Worm (Caenorhabditis elegans): ENCODE data around the gene ZK1290.11.
A peak's percentile ranks its signal among the peaks of the same experiment; 100 is the strongest.

Gene ZK1290.11

ce11 chrII:7557981-7558380, 3.4 kb downstream of the ZK1290.11 start (continued):
- TF ChIP-seq dmd-8 (GFP tag; IDR thresholded peaks at IDR 0.05) (no peak), ceh-20 (GFP tag; IDR thresholded peaks at IDR 0.05) (no peak), attf-4 (tag; optimal IDR thresholded peaks at IDR 0.05) (no peak), F44E2.7 (GFP tag; IDR thresholded peaks at IDR 0.05) (no peak), tra-1 (GFP tag; IDR thresholded peaks at IDR 0.05) (no peak), unc-130 (GFP tag; optimal IDR thresholded peaks at IDR 0.05) (no peak), mep-1 (tag; optimal IDR thresholded peaks at IDR 0.05) (no peak), ceh-32 (tag; optimal IDR thresholded peaks at IDR 0.05; ENCODE audit: poor library complexity) (no peak), hlh-11 (tag; optimal IDR thresholded peaks at IDR 0.05) (peak; percentile 66), ztf-11 (tag; optimal IDR thresholded peaks at IDR 0.05) (no peak), ZK337.2 (GFP tag; IDR thresholded peaks at IDR 0.05) (no peak), duxl-1 (tag; optimal IDR thresholded peaks at IDR 0.05; ENCODE audit: poor library complexity) (no peak), daf-12 (tag; optimal IDR thresholded peaks at IDR 0.05) (no peak), nhr-111 (GFP tag; optimal IDR thresholded peaks at IDR 0.05) (no peak), lin-13 (GFP tag; optimal IDR thresholded peaks at IDR 0.05) (no peak), tag-97 (GFP tag; IDR thresholded peaks at IDR 0.05) (no peak), egl-27 (tag; optimal IDR thresholded peaks at IDR 0.05) (no peak), zfp-3 (GFP tag; conservative IDR thresholded peaks at IDR 0.05) (no peak), php-3 (GFP tag; IDR thresholded peaks at IDR 0.05) (peak; percentile 35; the same call in 1 of the 2 replicates), nhr-41 (GFP tag; IDR thresholded peaks at IDR 0.05) (0 out of 2 replicates have a peak, but pooled peaks have one; percentile 34), nhr-77 (tag; optimal IDR thresholded peaks at IDR 0.05) (no peak), spr-1 (tag; optimal IDR thresholded peaks at IDR 0.05) (no peak), lim-7 (GFP tag; IDR thresholded peaks at IDR 0.05) (no peak), F49E8.2 (tag; optimal IDR thresholded peaks at IDR 0.05; ENCODE audit: borderline replicate concordance) (no peak), hmg-1.1 (GFP tag; IDR thresholded peaks at IDR 0.05) (no peak), lin-1 (GFP tag; IDR thresholded peaks at IDR 0.05) (no peak), pqm-1 (tag; optimal IDR thresholded peaks at IDR 0.05) (no peak), ctbp-1 (GFP tag; IDR thresholded peaks at IDR 0.05) (no peak), lin-29 (GFP tag; IDR thresholded peaks at IDR 0.05) (no peak), dve-1 (tag; optimal IDR thresholded peaks at IDR 0.05; ENCODE audit: insufficient read depth) (peak; percentile 79), snpc-4 (tag; optimal IDR thresholded peaks at IDR 0.05) (no peak), Y75B8A.6 (GFP tag; IDR thresholded peaks at IDR 0.05) (no peak), ces-1 (GFP tag; optimal IDR thresholded peaks at IDR 0.05) (no peak), nhr-237 (tag; optimal IDR thresholded peaks at IDR 0.05) (no peak), mdt-29 (GFP tag; IDR thresholded peaks at IDR 0.05) (no peak), daf-16 (GFP tag; optimal IDR thresholded peaks at IDR 0.05) (no peak), daf-16 (tag; optimal IDR thresholded peaks at IDR 0.05) (peak; percentile 77), sdz-12 (GFP tag; optimal IDR thresholded peaks at IDR 0.05) (no peak), lin-39 (tag; optimal IDR thresholded peaks at IDR 0.05) (no peak), jun-1 (tag; optimal IDR thresholded peaks at IDR 0.05) (no peak), daf-8 (GFP tag; IDR thresholded peaks at IDR 0.05) (no peak), spr-3 (GFP tag; optimal IDR thresholded peaks at IDR 0.05) (no peak), dmd-9 (GFP tag; IDR thresholded peaks at IDR 0.05) (no peak), nhr-102 (tag; optimal IDR thresholded peaks at IDR 0.05) (no peak), pha-4 (GFP tag; IDR thresholded peaks at IDR 0.05) (no peak), pha-4 (tag; optimal IDR thresholded peaks at IDR 0.05) (no peak), nhr-25 (tag; optimal IDR thresholded peaks at IDR 0.05; ENCODE audit: borderline replicate concordance, insufficient read depth) (no peak), nhr-6 (tag; optimal IDR thresholded peaks at IDR 0.05) (no peak), zip-2 (tag; optimal IDR thresholded peaks at IDR 0.05) (no peak), nhr-42 (GFP tag; IDR thresholded peaks at IDR 0.05) (no peak), rbr-2 (tag; optimal IDR thresholded peaks at IDR 0.05) (no peak), F26F4.8 (GFP tag; conservative IDR thresholded peaks at IDR 0.05) (no peak)
